Worm (Caenorhabditis elegans): Measurements from ENCODE around the gene irld-27.

The irld-27 gene

ce11 chrII:3367100-3367499 is 35.0 kb downstream of the irld-27 start, which contains the start of gene Y49F6C.6:
Gene Y49F6C.6, minus strand, starts transcription at chrII:3367200.
- TF ChIP-seq sptf-1 (tag; optimal IDR thresholded peaks at IDR 0.05): no peak
- TF ChIP-seq unc-62 (GFP tag; optimal IDR thresholded peaks at IDR 0.05): no peak
- no peak for TF ChIP-seq unc-120 (tag; optimal IDR thresholded peaks at IDR 0.05; ENCODE audit: poor library complexity, severe bottlenecking)
- TF ChIP-seq zip-8 (tag; optimal IDR thresholded peaks at IDR 0.05): no peak
- no peak for TF ChIP-seq ceh-43 (GFP tag; optimal IDR thresholded peaks at IDR 0.05)
- TF ChIP-seq lin-32 (GFP tag; optimal IDR thresholded peaks at IDR 0.05): no peak
- no peak for TF ChIP-seq mls-2 (tag; optimal IDR thresholded peaks at IDR 0.05)
- TF ChIP-seq tbx-8 (GFP tag; optimal IDR thresholded peaks at IDR 0.05): no peak
- TF ChIP-seq flh-1 (GFP tag; optimal IDR thresholded peaks at IDR 0.05): no peak
- no peak for TF ChIP-seq mab-5 (tag; optimal IDR thresholded peaks at IDR 0.05)
- no peak for TF ChIP-seq bed-3 (GFP tag; optimal IDR thresholded peaks at IDR 0.05)
- no peak for TF ChIP-seq pha-4 (tag; optimal IDR thresholded peaks at IDR 0.05)
- TF ChIP-seq elt-3 (tag; optimal IDR thresholded peaks at IDR 0.05): no peak
- TF ChIP-seq cnd-1 (tag; optimal IDR thresholded peaks at IDR 0.05): no peak

DNA sequence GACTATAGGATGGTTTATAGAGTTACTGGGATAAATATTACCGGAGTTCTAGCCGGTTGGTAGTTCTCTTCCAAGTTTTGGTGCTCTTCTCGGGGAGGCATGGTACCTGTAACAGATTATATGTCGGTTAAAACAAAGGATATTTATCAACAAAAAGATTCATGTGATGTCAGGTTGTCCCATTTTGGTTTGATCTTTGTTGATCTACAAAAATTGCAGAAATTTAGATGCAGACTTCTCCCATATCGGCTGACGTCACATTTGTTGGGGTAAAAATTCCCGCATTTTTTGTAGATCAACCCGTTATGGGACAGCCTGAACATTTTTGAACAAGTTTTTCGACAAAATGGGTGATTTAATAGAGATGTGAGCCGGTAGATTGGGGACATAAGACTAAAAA is 36.0 kb downstream of the irld-27 start, which contains the start of gene Y49F6C.7:
Y49F6C.7 (minus strand) TSS at position 101 of the 400 bp plus-strand sequence.
- TF ChIP-seq sptf-1 (tag; optimal IDR thresholded peaks at IDR 0.05): no peak
- no peak for TF ChIP-seq mep-1 (tag; optimal IDR thresholded peaks at IDR 0.05)
- TF ChIP-seq nhr-237 (tag; optimal IDR thresholded peaks at IDR 0.05): no peak
- no peak for TF ChIP-seq elt-1 (tag; optimal IDR thresholded peaks at IDR 0.05; ENCODE audit: borderline replicate concordance, insufficient read depth)
- no peak for TF ChIP-seq pha-4 (tag; optimal IDR thresholded peaks at IDR 0.05)
- TF ChIP-seq M03D4.4 (tag; optimal IDR thresholded peaks at IDR 0.05): no peak
- TF ChIP-seq tbx-8 (GFP tag; optimal IDR thresholded peaks at IDR 0.05): no peak

DNA sequence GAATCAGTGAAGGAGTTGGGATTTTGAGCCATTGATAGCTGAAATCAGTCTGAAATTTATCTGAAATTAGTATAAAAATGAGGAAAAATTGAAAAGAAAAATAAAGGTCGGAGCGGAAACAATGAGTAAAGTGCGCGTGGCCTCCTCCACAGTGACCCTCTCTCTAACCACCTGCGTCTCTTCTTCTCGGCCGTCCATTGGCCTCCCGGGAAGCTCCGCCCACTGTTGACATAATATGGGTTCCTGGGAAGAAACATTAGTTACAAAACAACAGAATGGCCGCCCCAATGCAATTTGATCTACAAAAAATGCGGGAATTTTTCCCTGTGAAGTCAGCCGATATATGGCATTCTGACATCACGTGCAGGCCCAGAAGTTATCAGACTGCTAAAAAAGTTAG is 37.9 kb downstream of the irld-27 start, which contains the start of gene Y49F6C.8:
Y49F6C.8 (minus strand) TSS at position 51 of the 400 bp plus-strand sequence.
- TF ChIP-seq lsy-2 (tag; optimal IDR thresholded peaks at IDR 0.05) (peak; percentile 87), M03D4.4 (tag; optimal IDR thresholded peaks at IDR 0.05) (no peak), ceh-39 (tag; optimal IDR thresholded peaks at IDR 0.05) (no peak), nhr-12 (tag; optimal IDR thresholded peaks at IDR 0.05) (no peak), nhr-76 (tag; optimal IDR thresholded peaks at IDR 0.05) (no peak)

ce11 chrII:3371010-3371409 is 38.9 kb downstream of the irld-27 start, which contains the start of gene bath-23:
Gene bath-23, plus strand, starts transcription at chrII:3371310.
- TF ChIP-seq nhr-12 (tag; optimal IDR thresholded peaks at IDR 0.05): no peak
- TF ChIP-seq hlh-1 (tag; optimal IDR thresholded peaks at IDR 0.05): no peak
- TF ChIP-seq unc-62 (GFP tag; optimal IDR thresholded peaks at IDR 0.05): no peak
- no peak for TF ChIP-seq ceh-39 (tag; optimal IDR thresholded peaks at IDR 0.05)
- TF ChIP-seq sem-2 (GFP tag; optimal IDR thresholded peaks at IDR 0.05): no peak
- no peak for TF ChIP-seq ceh-43 (GFP tag; optimal IDR thresholded peaks at IDR 0.05)
- no peak for TF ChIP-seq M03D4.4 (tag; optimal IDR thresholded peaks at IDR 0.05)
- no peak for TF ChIP-seq lsy-2 (tag; optimal IDR thresholded peaks at IDR 0.05)
- no peak for TF ChIP-seq ztf-11 (tag; optimal IDR thresholded peaks at IDR 0.05)

- no peak for TF ChIP-seq blmp-1 (tag; optimal IDR thresholded peaks at IDR 0.05)
- TF ChIP-seq ces-1 (GFP tag; optimal IDR thresholded peaks at IDR 0.05): peak; percentile 77
- no peak for TF ChIP-seq ceh-83 (GFP tag; optimal IDR thresholded peaks at IDR 0.05)
These were observed 41.7 kb downstream of the irld-27 start for ce11 chrII:3373875-3374274.

DNA sequence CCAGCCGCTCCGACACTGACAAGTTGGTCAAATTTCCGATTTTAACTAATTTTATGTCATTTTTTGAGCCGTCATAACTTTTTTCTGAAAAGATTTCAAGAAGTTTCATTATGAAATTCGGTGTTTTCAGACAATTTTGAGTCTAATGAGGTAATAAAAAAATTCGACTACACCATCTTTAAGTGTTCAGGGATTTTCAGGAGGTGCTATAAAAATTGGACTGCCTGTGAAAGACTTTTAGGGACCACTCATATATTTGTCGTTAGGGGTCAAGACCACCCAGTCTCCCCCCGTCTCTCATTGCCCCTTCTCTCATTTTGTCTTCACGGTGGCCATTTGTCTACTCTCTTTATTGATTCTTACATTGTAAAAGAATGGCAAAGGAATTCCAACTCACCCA is 42.6 kb downstream of the irld-27 start, which contains the start of gene bath-10:
bath-10 (plus strand) TSS at position 301 of the 400 bp plus-strand sequence.
- TF ChIP-seq lin-13 (tag; optimal IDR thresholded peaks at IDR 0.05) (no peak), nhr-2 (tag; optimal IDR thresholded peaks at IDR 0.05) (peak; percentile 22), flh-1 (GFP tag; optimal IDR thresholded peaks at IDR 0.05) (no peak), bed-3 (GFP tag; optimal IDR thresholded peaks at IDR 0.05) (no peak)

All from whole organism, mixed stage, embryonic.